Worm (Caenorhabditis elegans): ENCODE measurements around the gene H04D03.6.

The H04D03.6 gene

DNA sequence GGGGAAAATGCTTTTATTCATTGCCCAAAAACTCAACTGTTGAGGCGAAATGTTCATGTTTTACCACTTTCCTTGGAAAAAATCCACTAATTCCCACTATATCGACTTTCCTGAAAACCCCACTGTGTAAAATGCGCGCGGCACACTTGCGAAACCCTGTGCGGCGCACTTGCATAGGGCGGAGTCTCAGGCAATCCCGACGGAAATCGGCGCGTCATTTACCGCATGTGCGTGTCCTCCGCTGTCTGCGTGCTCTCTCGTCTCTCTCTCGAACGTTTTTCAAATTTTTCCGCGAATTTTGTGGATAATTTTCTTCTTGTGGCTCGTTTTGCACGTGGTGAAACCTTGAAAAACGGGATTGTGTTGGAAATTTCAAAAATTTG, 22.5 kb upstream of the H04D03.6 start, which contains the start of gene atx-2 (continued):
- TF ChIP-seq pha-2 (tag; optimal IDR thresholded peaks at IDR 0.05) (peak; percentile 97), C08G9.2 (tag; optimal IDR thresholded peaks at IDR 0.05) (peak; percentile 95), Y22D7AL.16 (tag; optimal IDR thresholded peaks at IDR 0.05) (peak; percentile 93), sox-2 (GFP tag; IDR thresholded peaks at IDR 0.05) (peak; percentile 94), ahr-1 (tag; optimal IDR thresholded peaks at IDR 0.05) (peak; percentile 99), pqm-1 (tag; optimal IDR thresholded peaks at IDR 0.05) (peak; percentile 92), rnt-1 (tag; optimal IDR thresholded peaks at IDR 0.05) (peak; percentile 99), ceh-31 (tag; optimal IDR thresholded peaks at IDR 0.05) (peak; percentile 99), eyg-1 (tag; optimal IDR thresholded peaks at IDR 0.05) (peak; percentile 98), che-1 (tag; optimal IDR thresholded peaks at IDR 0.05) (peak; percentile 93), ets-4 (tag; optimal IDR thresholded peaks at IDR 0.05) (peak; percentile 86), ceh-24 (tag; optimal IDR thresholded peaks at IDR 0.05) (peak; percentile 93), tbx-2 (tag; optimal IDR thresholded peaks at IDR 0.05) (peak; percentile 99), hlh-15 (tag; optimal IDR thresholded peaks at IDR 0.05) (peak; percentile 96), elt-2 (tag; optimal IDR thresholded peaks at IDR 0.05) (peak; percentile 99), unc-55 (GFP tag; optimal IDR thresholded peaks at IDR 0.05) (peak; percentile 48), syd-9 (tag; optimal IDR thresholded peaks at IDR 0.05) (peak; percentile 98), pag-3 (tag; optimal IDR thresholded peaks at IDR 0.05; ENCODE audit: borderline replicate concordance) (peak; percentile 97), tbx-7 (tag; optimal IDR thresholded peaks at IDR 0.05) (peak; percentile 90), npax-4 (tag; optimal IDR thresholded peaks at IDR 0.05) (peak; percentile 89), nfya-1 (tag; optimal IDR thresholded peaks at IDR 0.05) (peak; percentile 98), ztf-16 (tag; optimal IDR thresholded peaks at IDR 0.05) (peak; percentile 98), ceh-14 (tag; optimal IDR thresholded peaks at IDR 0.05) (peak; percentile 99), ceh-22 (tag; optimal IDR thresholded peaks at IDR 0.05) (peak; percentile 98), ceh-6 (GFP tag; optimal IDR thresholded peaks at IDR 0.05) (peak; percentile 97), F13H6.1 (tag; optimal IDR thresholded peaks at IDR 0.05) (peak; percentile 97), ref-2 (tag; optimal IDR thresholded peaks at IDR 0.05) (peak; percentile 99), ttx-3 (tag; optimal IDR thresholded peaks at IDR 0.05) (peak; percentile 98), ama-1 (optimal IDR thresholded peaks at IDR 0.05) (no peak), hlh-6 (tag; optimal IDR thresholded peaks at IDR 0.05) (peak; percentile 98), unc-86 (tag; optimal IDR thresholded peaks at IDR 0.05) (peak; percentile 98), unc-42 (tag; optimal IDR thresholded peaks at IDR 0.05) (peak; percentile 84), unc-3 (GFP tag; conservative IDR thresholded peaks at IDR 0.05) (peak; percentile 98), unc-3 (tag; optimal IDR thresholded peaks at IDR 0.05) (peak; percentile 99), zip-5 (tag; optimal IDR thresholded peaks at IDR 0.05) (peak; percentile 95), ceh-9 (tag; optimal IDR thresholded peaks at IDR 0.05) (peak; percentile 87), hlh-13 (GFP tag; optimal IDR thresholded peaks at IDR 0.05) (peak; percentile 87), C38D4.7 (GFP tag; optimal IDR thresholded peaks at IDR 0.05) (peak; percentile 95), odd-2 (tag; optimal IDR thresholded peaks at IDR 0.05) (peak; percentile 92), hlh-8 (tag; optimal IDR thresholded peaks at IDR 0.05) (peak; percentile 99), hlh-30 (tag; optimal IDR thresholded peaks at IDR 0.05; ENCODE audit: insufficient read depth) (peak; percentile 74), ceh-18 (tag; optimal IDR thresholded peaks at IDR 0.05) (peak; percentile 94), dve-1 (tag; optimal IDR thresholded peaks at IDR 0.05) (peak; percentile 78), elt-4 (tag; optimal IDR thresholded peaks at IDR 0.05) (peak; percentile 96), K09A11.1 (tag; optimal IDR thresholded peaks at IDR 0.05; ENCODE audit: insufficient read depth) (peak; percentile 98), dmd-4 (tag; optimal IDR thresholded peaks at IDR 0.05; ENCODE audit: borderline replicate concordance) (peak; percentile 97), ceh-30 (tag; optimal IDR thresholded peaks at IDR 0.05) (peak; percentile 98), pat-9 (tag; optimal IDR thresholded peaks at IDR 0.05) (peak; percentile 98), sox-4 (tag; optimal IDR thresholded peaks at IDR 0.05) (peak; percentile 99), pha-4 (tag; optimal IDR thresholded peaks at IDR 0.05) (no peak)

All from whole organism, late embryonic.